Worm (Caenorhabditis elegans): ENCODE results near the gene F02C9.1.

DNA sequence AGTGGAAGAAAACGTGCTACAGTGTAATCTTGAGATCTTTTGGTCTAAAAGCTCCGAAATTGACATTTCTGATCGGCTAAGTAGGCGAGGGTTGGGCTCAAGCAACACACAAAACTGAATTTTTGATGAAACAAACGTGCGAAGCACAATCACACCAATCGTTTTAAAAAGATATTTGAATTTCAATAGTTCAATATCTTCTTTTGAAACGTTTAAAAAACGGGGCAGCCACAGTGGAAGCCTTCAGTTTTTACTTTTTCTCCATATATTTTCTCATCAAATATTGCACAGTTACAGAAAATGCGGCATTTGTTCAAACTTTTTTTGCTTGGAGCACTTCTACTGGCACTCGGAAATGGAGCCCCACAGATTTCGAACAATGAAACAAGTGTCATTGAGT, 27.8 kb downstream of the F02C9.1 start, which contains the start of gene C36C5.4:
- no peak for TF ChIP-seq unc-62 (GFP tag; optimal IDR thresholded peaks at IDR 0.05)
- no peak for TF ChIP-seq M03D4.4 (tag; optimal IDR thresholded peaks at IDR 0.05)
- no peak for TF ChIP-seq pha-4 (tag; optimal IDR thresholded peaks at IDR 0.05)
- no peak for TF ChIP-seq blmp-1 (tag; optimal IDR thresholded peaks at IDR 0.05)
- no peak for TF ChIP-seq drap-1 (GFP tag; optimal IDR thresholded peaks at IDR 0.05)
- no peak for TF ChIP-seq unc-39 (tag; optimal IDR thresholded peaks at IDR 0.05)
- TF ChIP-seq snpc-4 (tag; optimal IDR thresholded peaks at IDR 0.05): no peak
- TF ChIP-seq mls-2 (tag; optimal IDR thresholded peaks at IDR 0.05): no peak
- TF ChIP-seq ceh-83 (GFP tag; optimal IDR thresholded peaks at IDR 0.05): no peak
- no peak for TF ChIP-seq lsy-2 (tag; optimal IDR thresholded peaks at IDR 0.05)
- TF ChIP-seq nhr-12 (tag; optimal IDR thresholded peaks at IDR 0.05): no peak
- no peak for TF ChIP-seq ces-1 (GFP tag; optimal IDR thresholded peaks at IDR 0.05)

Data from whole organism, mixed stage, embryonic.